Worm (Caenorhabditis elegans) whole organism, L2 larva: Measurements from ENCODE around the gene otpl-5.

ENCODE experiments used
- nhr-11 ChIP-seq: fragments of 150-350 bp; optimal IDR thresholded peaks from 2 replicates; lab custom pipeline; 2014; ENCODE audit warnings: missing biosample characterization, missing genetic modification characterization
- nhr-12 ChIP-seq: fragments of 150-350 bp; optimal IDR thresholded peaks from 2 replicates; lab custom pipeline; 2014; ENCODE audit warnings: missing biosample characterization, missing genetic modification characterization

DNA sequence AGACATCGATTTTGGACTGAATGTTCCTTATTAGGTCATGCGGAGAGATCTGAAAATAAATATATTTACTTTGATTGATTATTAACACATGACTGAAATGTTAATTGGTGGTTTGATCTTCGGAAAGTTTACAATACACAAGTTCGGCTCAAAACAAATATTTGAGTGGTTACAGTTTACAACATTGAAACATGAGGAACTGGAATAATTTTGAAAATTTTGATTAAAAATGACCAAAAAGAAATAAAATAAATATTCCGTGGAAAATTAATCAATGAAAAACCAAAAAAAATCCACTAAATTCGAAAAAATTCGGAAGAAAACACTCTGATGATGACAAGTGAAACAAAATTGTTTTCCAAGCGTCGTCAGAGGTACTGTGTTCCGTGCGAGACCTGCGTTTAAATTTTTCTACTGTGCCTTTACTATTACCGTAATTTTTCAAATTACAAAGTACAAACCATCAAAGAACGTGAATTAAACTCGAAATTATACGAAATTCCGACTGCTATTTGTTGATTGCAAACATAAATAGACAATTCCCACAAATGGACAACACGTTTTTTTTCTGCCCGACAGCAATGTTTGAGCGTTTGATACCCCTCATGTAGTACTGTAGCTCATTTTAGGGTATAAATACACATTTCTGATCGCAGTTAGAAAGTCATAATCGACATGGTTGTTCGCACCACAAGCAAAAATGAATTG is 8.3 kb upstream of the otpl-5 start, which contains the start of the genes F45F2.11 and otpl-7:
- no peak for TF ChIP-seq nhr-12 (tag; lab: Kevin White, UChicago)
- no peak for TF ChIP-seq nhr-11 (tag; lab: Kevin White, UChicago)
